Worm (Caenorhabditis elegans): ENCODE measurements around the gene fbxl-5.

Gene fbxl-5

DNA sequence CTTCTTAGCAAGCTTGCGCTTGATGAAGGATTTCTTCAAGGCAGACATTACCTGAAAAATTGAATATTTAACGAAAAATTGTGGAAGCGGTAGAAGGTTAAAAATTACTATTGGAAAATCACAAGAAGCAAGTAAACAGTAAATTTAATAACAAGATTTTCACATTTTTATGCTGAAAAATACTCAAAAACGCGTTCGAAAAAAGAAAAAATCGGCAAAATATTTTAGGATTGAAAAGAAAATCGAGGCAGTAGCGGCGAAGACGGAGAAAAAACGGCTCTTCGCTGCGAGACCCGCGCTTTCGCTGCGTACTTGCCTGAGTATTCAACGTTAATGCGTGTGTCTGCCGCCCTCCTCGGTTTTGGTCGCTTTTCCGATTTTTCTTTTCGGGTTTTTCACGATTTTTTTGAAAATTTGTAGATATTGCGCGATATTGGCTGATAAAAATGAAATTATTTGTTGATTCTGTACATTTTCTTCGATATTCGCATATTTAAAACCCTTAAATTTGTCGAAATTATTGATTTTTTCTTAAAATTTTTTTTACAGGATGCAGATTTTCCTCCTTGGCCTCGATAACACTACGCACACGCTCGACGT lies 33.4 kb downstream of the fbxl-5 start, which contains the start of the genes rpl-39 and rps-30 (continued):
- TF ChIP-seq nhr-90 (tag; optimal IDR thresholded peaks at IDR 0.05; ENCODE audit: poor library complexity) (peak; percentile 59), unc-62 (GFP tag; optimal IDR thresholded peaks at IDR 0.05) (no peak), egl-13 (tag; optimal IDR thresholded peaks at IDR 0.05) (no peak)

DNA sequence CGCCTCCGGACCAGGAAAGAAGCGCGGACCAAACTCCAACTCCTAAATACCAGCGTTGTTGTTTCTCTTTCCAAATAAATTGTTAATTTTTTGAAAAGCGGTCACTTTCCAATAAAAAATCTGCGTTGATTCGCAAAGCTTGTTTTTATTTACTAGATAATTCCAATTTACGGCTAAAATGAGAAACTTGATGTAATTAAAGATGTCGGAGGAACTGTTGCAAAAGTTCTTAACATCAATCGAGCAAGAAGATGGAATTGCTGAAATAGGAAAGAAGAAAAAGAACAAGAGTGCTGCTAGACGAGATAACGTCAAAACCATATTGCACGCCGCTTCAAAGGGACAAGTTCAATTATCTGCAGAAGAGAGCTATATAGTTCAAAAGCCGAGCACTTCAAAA lies 34.4 kb downstream of the fbxl-5 start, which contains the start of gene C26F1.3:
Gene C26F1.3, plus strand, starts transcription at position 203 of the 400 bp plus-strand sequence.
- peak; percentile 15 for TF ChIP-seq nhr-85 (tag)
- no peak for TF ChIP-seq fos-1 (tag; optimal IDR thresholded peaks at IDR 0.05)

DNA sequence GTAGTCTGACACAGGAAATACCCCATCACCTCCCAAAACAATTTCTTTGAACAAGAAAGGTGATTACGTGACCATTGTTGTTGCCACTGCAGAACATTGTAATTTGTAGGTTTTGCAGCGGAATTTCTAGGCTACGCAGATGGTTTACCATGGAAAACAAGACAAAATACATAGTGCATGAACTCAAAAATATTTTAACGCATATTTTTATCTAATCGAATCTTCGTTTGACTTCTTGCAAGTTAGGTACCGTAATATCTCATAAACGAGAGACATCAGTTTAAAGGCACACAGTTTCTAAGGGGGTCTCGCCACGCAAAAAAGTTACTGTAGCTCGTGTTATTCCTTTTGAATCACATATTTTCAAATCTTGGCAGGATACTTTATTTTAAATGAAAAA lies 36.3 kb downstream of the fbxl-5 start:
- no peak for TF ChIP-seq lin-39 (tag; optimal IDR thresholded peaks at IDR 0.05)
- no peak for TF ChIP-seq lin-35 (GFP tag; optimal IDR thresholded peaks at IDR 0.05)
- TF ChIP-seq ceh-82 (tag; optimal IDR thresholded peaks at IDR 0.05) = no peak
- TF ChIP-seq lin-14 (GFP tag; optimal IDR thresholded peaks at IDR 0.05) = no peak
- TF ChIP-seq nhr-20 (tag; optimal IDR thresholded peaks at IDR 0.05) = no peak
- no peak for TF ChIP-seq C16A3.4 (tag; optimal IDR thresholded peaks at IDR 0.05)
- TF ChIP-seq mdl-1 (tag; optimal IDR thresholded peaks at IDR 0.05) = no peak
- no peak for TF ChIP-seq egl-13 (tag; optimal IDR thresholded peaks at IDR 0.05)
- no peak for TF ChIP-seq lin-13 (GFP tag; optimal IDR thresholded peaks at IDR 0.05)
- no peak for TF ChIP-seq unc-62 (GFP tag; optimal IDR thresholded peaks at IDR 0.05)
- no peak for TF ChIP-seq snpc-4 (tag; optimal IDR thresholded peaks at IDR 0.05)
- no peak for TF ChIP-seq rnt-1 (tag; optimal IDR thresholded peaks at IDR 0.05)
- TF ChIP-seq snu-23 (GFP tag; optimal IDR thresholded peaks at IDR 0.05) = no peak

DNA sequence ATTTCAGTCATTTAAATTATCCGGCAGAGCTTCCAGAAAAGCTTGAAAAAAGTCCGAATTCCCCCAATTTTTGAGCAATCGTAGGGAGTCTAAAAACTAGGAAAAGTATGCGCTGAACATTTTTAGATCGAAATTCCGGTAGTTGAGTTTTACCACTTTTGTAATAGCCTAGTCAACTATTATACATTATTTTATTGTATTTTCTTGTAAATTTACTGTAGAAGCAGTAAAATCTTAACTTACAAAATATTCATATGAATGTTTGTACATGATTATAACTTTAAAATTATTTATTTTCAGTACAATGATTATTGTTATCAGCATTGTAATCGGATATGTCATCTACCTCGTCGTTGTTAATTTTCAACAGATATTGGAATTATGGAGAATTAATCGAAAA lies 38.8 kb downstream of the fbxl-5 start, which contains the start of gene cyp-32A1:
Gene cyp-32A1, plus strand, starts transcription at position 301 of the 400 bp plus-strand sequence.
- TF ChIP-seq C04F5.9 (tag; optimal IDR thresholded peaks at IDR 0.05) (no peak), nhr-84 (tag; optimal IDR thresholded peaks at IDR 0.05) (no peak), vab-15 (tag; optimal IDR thresholded peaks at IDR 0.05) (no peak), lsy-2 (tag; optimal IDR thresholded peaks at IDR 0.05) (no peak), jun-1 (tag; optimal IDR thresholded peaks at IDR 0.05) (no peak), C34B4.2 (tag; optimal IDR thresholded peaks at IDR 0.05) (no peak), pax-3 (tag; optimal IDR thresholded peaks at IDR 0.05) (no peak), fos-1 (tag; optimal IDR thresholded peaks at IDR 0.05) (no peak), elt-3 (tag; optimal IDR thresholded peaks at IDR 0.05) (no peak)

DNA sequence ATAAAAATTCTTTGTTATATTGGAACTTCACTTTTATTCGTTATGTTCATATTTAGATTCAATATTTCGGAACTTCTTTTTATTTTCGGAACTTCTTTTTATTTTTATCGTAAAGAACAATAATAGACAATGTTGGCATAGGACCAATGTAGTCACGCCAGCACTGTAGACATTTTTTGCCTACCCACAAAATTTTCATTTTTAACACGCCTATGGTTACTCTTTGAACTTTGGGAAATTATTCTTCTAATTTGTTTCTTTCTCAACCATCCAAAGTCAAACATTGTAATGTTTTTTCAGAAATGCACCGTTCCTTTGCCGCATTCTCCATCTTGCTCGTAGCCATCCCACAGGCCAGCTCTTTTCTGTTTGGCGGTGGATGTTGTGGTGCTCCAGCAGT lies 42.4 kb downstream of the fbxl-5 start, which contains the start of gene C26F1.1:
Gene C26F1.1, plus strand, starts transcription at position 301 of the 400 bp plus-strand sequence.
- TF ChIP-seq unc-62 (GFP tag; optimal IDR thresholded peaks at IDR 0.05) = no peak
- peak; percentile 4 for TF ChIP-seq nhr-85 (tag)

DNA sequence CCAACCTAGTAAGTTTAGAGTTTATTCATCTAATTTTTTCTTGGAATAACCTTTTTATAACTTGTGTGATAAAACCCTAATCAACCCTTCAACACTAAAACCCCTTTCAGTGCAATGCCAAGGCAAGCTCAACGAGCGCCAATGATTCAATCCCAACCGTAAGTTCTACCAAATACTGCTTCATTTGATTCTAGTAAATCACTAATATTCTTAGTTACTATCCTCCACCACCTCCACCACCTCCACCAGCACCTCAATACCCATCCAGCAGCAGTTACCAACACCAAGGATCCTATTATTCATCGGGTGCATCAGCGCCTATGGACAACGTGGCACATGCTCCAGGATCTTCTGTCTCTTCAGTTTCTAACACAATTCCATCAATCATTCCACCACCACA lies 43.2 kb downstream of the fbxl-5 start:
- no peak for TF ChIP-seq lir-3 (tag; optimal IDR thresholded peaks at IDR 0.05; ENCODE audit: poor library complexity)

DNA sequence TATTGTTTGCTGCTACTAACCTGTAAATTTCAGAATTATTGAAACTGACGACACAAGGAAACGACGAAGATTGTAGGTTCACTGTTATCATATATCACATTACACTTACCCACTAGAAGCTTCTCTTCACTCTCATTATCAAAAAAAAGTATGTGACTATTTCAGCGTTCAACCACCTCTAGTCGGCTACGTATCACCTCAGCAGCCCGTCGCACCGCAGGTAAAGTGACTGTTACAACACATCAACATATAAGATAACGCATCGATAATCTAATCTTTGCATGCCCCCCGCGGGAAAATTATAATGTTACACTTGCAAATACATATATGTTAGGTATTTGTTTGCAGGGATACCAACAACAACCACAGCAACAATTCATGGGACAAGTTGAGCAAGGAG lies 43.9 kb downstream of the fbxl-5 start:
- peak; percentile 70 for TF ChIP-seq elt-2 (tag; optimal IDR thresholded peaks at IDR 0.05)
- TF ChIP-seq egl-27 (tag; optimal IDR thresholded peaks at IDR 0.05) = no peak
- TF ChIP-seq fkh-8 (tag; optimal IDR thresholded peaks at IDR 0.05) = no peak
- TF ChIP-seq ces-1 (GFP tag; optimal IDR thresholded peaks at IDR 0.05) = no peak

Data from whole organism, L1 larva.